Worm (Caenorhabditis elegans): ENCODE data around the gene W09G12.8.

- no peak for TF ChIP-seq ama-1 (optimal IDR thresholded peaks at IDR 0.05)
- no peak for TF ChIP-seq ceh-13 (GFP tag; optimal IDR thresholded peaks at IDR 0.05)
- no peak for TF ChIP-seq tbx-11 (GFP tag; IDR thresholded peaks at IDR 0.05)
- no peak for TF ChIP-seq F13C5.2 (tag; optimal IDR thresholded peaks at IDR 0.05)
These were observed 17.3 kb downstream of the W09G12.8 start, which contains the start of gene F38A1.15 for ce11 chrIV:1243295-1243694.

All from whole organism, early embryonic.